Worm (Caenorhabditis elegans) whole organism, late embryonic: Measurements from ENCODE around the gene srab-25.

ENCODE experiments used
- ama-1 ChIP-seq: fragments of 150-350 bp; optimal IDR thresholded peaks from 2 replicates; lab custom pipeline; 2014
- ceh-19 ChIP-seq: fragments of 200-800 bp; sonication (Bioruptor generic); optimal IDR thresholded peaks from 2 replicates; lab custom pipeline; 2018; ENCODE audit warnings: mild to moderate bottlenecking, missing genetic modification characterization, missing compliant biosample characterization
- elt-2 ChIP-seq: sonication (generic microtip); optimal IDR thresholded peaks from 2 replicates; lab custom pipeline; 2016; ENCODE audit warnings: missing genetic modification reagents, missing genetic modification characterization, missing compliant biosample characterization
- hlh-15 ChIP-seq: sonication (generic microtip); optimal IDR thresholded peaks from 2 replicates; lab custom pipeline; 2016; ENCODE audit warnings: missing genetic modification characterization, missing compliant biosample characterization
- hlh-8 ChIP-seq: sonication (generic microtip); optimal IDR thresholded peaks from 2 replicates; lab custom pipeline; 2016; ENCODE audit warnings: missing genotype, missing genetic modification characterization, missing compliant biosample characterization
- lin-11 ChIP-seq: fragments of 200-800 bp; sonication (Bioruptor generic); optimal IDR thresholded peaks from 2 replicates; lab custom pipeline; 2018; ENCODE audit warnings: mild to moderate bottlenecking, missing genetic modification characterization, missing compliant biosample characterization
- nhr-11 ChIP-seq: fragments of 150-350 bp; optimal IDR thresholded peaks from 2 replicates; lab custom pipeline; 2014; ENCODE audit warnings: missing biosample characterization, missing genetic modification characterization
- pqm-1 ChIP-seq: sonication (generic microtip); optimal IDR thresholded peaks from 2 replicates; lab custom pipeline; 2016; ENCODE audit warnings: missing genetic modification characterization, missing compliant biosample characterization
- rnt-1 ChIP-seq: sonication (generic microtip); optimal IDR thresholded peaks from 2 replicates; lab custom pipeline; 2016; ENCODE audit warnings: missing genetic modification characterization, missing compliant biosample characterization
- sox-2 ChIP-seq: fragments of 200-800 bp; sonication (Bioruptor generic); IDR thresholded peaks from 2 replicates; pipeline ENCODE4 v1.3.6; 2022; ENCODE audit warnings: missing genetic modification reagents, missing genetic modification characterization, missing compliant biosample characterization
- ztf-16 ChIP-seq: sonication (generic microtip); optimal IDR thresholded peaks from 2 replicates; lab custom pipeline; 2017; ENCODE audit warnings: missing genetic modification characterization, missing compliant biosample characterization

ce11 chrV:1771727-1772126 lies 30.8 kb upstream of the srab-25 start, which contains the start of gene dhs-13:
- TF ChIP-seq ztf-16 (tag; lab: Kevin White, UChicago) (no peak), ama-1 (lab: Kevin White, UChicago) (no peak), lin-11 (tag; lab: Kevin White, UChicago) (no peak), pqm-1 (tag; lab: Kevin White, UChicago) (no peak), nhr-11 (no peak), rnt-1 (tag; lab: Kevin White, UChicago) (no peak), ceh-19 (no peak), elt-2 (tag; lab: Kevin White, UChicago) (no peak), sox-2 (GFP tag; lab: Robert Waterston, UW) (no peak), hlh-15 (tag; lab: Kevin White, UChicago) (no peak), hlh-8 (no peak)
